Fruit fly (Drosophila melanogaster) whole organism, pupa: Measurements from ENCODE around the gene Tsp.

ENCODE experiments used
- CG10348 ChIP-seq: fragments of 200-800 bp; sonication (Bioruptor generic); IDR thresholded peaks from 2 replicates; pipeline ENCODE4 v1.3.6; 2022; ENCODE audit warnings: missing biosample characterization, missing genetic modification characterization
- CG12605 ChIP-seq: fragments of 200-800 bp; sonication (Bioruptor generic); IDR thresholded peaks from 2 replicates; pipeline ENCODE4 v1.3.6; 2022; ENCODE audit warnings: missing biosample characterization, missing genetic modification characterization
- CG14655 ChIP-seq: fragments of 200-800 bp; sonication (Bioruptor generic); optimal IDR thresholded peaks from 3 replicates; lab custom pipeline; 2017; ENCODE audit warnings: mild to moderate bottlenecking, missing biosample characterization, missing genetic modification reagents, missing genetic modification characterization
- CG15710 ChIP-seq: fragments of 200-800 bp; sonication (Bioruptor generic); optimal IDR thresholded peaks from 2 replicates; lab custom pipeline; 2018; ENCODE audit warnings: missing biosample characterization, mild to moderate bottlenecking, missing genetic modification characterization, moderate library complexity
- CG17806 ChIP-seq: fragments of 200-800 bp; sonication (Bioruptor generic); optimal IDR thresholded peaks from 2 replicates; lab custom pipeline; 2018; ENCODE audit warnings: missing biosample characterization, mild to moderate bottlenecking, missing genetic modification characterization, moderate library complexity
- CG8159 ChIP-seq: fragments of 200-800 bp; sonication (Bioruptor generic); optimal IDR thresholded peaks from 3 replicates; lab custom pipeline; 2018; ENCODE audit warnings: missing biosample characterization, mild to moderate bottlenecking, missing genetic modification characterization, moderate library complexity
- CG8301 ChIP-seq: fragments of 200-800 bp; sonication (Bioruptor generic); optimal IDR thresholded peaks from 2 replicates; lab custom pipeline; 2018; ENCODE audit warnings: missing biosample characterization, mild to moderate bottlenecking, missing genetic modification characterization
- CG9948 ChIP-seq: fragments of 200-800 bp; sonication (Bioruptor generic); optimal IDR thresholded peaks from 2 replicates; lab custom pipeline; 2018; ENCODE audit warnings: missing biosample characterization, mild to moderate bottlenecking, missing genetic modification characterization, moderate library complexity
- D1 ChIP-seq: fragments of 200-800 bp; sonication (Bioruptor generic); optimal IDR thresholded peaks from 2 replicates; lab custom pipeline; 2018; ENCODE audit warnings: missing biosample characterization, mild to moderate bottlenecking, missing genetic modification characterization, moderate library complexity
- EcR ChIP-seq: fragments of 200-800 bp; sonication (Bioruptor generic); optimal IDR thresholded peaks from 3 replicates; lab custom pipeline; 2019; ENCODE audit warnings: missing biosample characterization, missing genetic modification characterization, mild to moderate bottlenecking, moderate library complexity, missing genetic modification reagents
- Pif1A ChIP-seq: fragments of 200-800 bp; sonication (Bioruptor generic); optimal IDR thresholded peaks from 3 replicates; lab custom pipeline; 2016; ENCODE audit warnings: missing biosample characterization, missing genetic modification characterization
- Pif1B ChIP-seq: fragments of 200-800 bp; sonication (Bioruptor generic); optimal IDR thresholded peaks from 3 replicates; lab custom pipeline; 2016; ENCODE audit warnings: missing biosample characterization, missing genetic modification characterization
- Snoo ChIP-seq: fragments of 200-800 bp; sonication (Bioruptor generic); optimal IDR thresholded peaks from 3 replicates; lab custom pipeline; 2017; ENCODE audit warnings: missing biosample characterization, mild to moderate bottlenecking, missing genetic modification characterization, inconsistent platforms
- rn ChIP-seq: fragments of 200-800 bp; sonication (Bioruptor generic); IDR thresholded peaks from 2 replicates; pipeline ENCODE4 v1.3.6; 2022; ENCODE audit warnings: missing biosample characterization, missing genetic modification characterization

- TF ChIP-seq CG8159 (tag; lab: Kevin White, UChicago), result no peak
- no peak for TF ChIP-seq CG15710 (tag; lab: Kevin White, UChicago)
- TF ChIP-seq rn (GFP tag; lab: Robert Waterston, UW), result no peak
- no peak for TF ChIP-seq Snoo (tag; lab: Kevin White, UChicago)
- TF ChIP-seq Pif1A (GFP tag; lab: Kevin White, UChicago), result no peak
- no peak for TF ChIP-seq CG10348
- no peak for TF ChIP-seq D1 (tag; lab: Kevin White, UChicago)
- no peak for TF ChIP-seq EcR
- TF ChIP-seq CG17806 (tag; lab: Kevin White, UChicago), result no peak
- TF ChIP-seq CG14655 (GFP tag; lab: Kevin White, UChicago), result no peak
- TF ChIP-seq Pif1B (GFP tag; lab: Kevin White, UChicago), result no peak
- no peak for TF ChIP-seq CG12605 (GFP tag; lab: Robert Waterston, UW)
- no peak for TF ChIP-seq CG9948 (tag; lab: Kevin White, UChicago)
- TF ChIP-seq CG8301 (tag; lab: Kevin White, UChicago), result no peak
Observed at dm6 chr2L:6663562-6664051, 45.3 kb downstream of the Tsp start, which contains the start of the genes CG13771, CG34310 and cup.
